Worm (Caenorhabditis elegans) whole organism, early embryonic: Measurements from ENCODE around the gene C07H4.1.

Experiments used
- B0310.2 ChIP-seq: sonication (generic microtip); optimal IDR thresholded peaks from 2 replicates; lab custom pipeline; 2016; ENCODE audit warnings: mild to moderate bottlenecking, missing genetic modification characterization, missing compliant biosample characterization
- F13C5.2 ChIP-seq: sonication (generic microtip); optimal IDR thresholded peaks from 2 replicates; lab custom pipeline; 2017; ENCODE audit warnings: mild to moderate bottlenecking, missing genetic modification characterization, inconsistent platforms, missing compliant biosample characterization
- aly-1 ChIP-seq: sonication (generic microtip); optimal IDR thresholded peaks from 2 replicates; lab custom pipeline; 2016; ENCODE audit warnings: missing genetic modification characterization, missing compliant biosample characterization
- ama-1 ChIP-seq: fragments of 150-350 bp; optimal IDR thresholded peaks from 2 replicates; lab custom pipeline; 2014
- ceh-13 ChIP-seq: fragments of 200-800 bp; sonication (Bioruptor generic); optimal IDR thresholded peaks from 2 replicates; lab custom pipeline; 2018; ENCODE audit warnings: mild to moderate bottlenecking, missing genetic modification characterization, missing compliant biosample characterization
- ceh-36 ChIP-seq: sonication (generic microtip); optimal IDR thresholded peaks from 2 replicates; lab custom pipeline; 2016; ENCODE audit warnings: missing genetic modification characterization, inconsistent platforms, missing compliant biosample characterization
- ets-7 ChIP-seq: sonication (generic microtip); optimal IDR thresholded peaks from 2 replicates; lab custom pipeline; 2016; ENCODE audit warnings: missing genotype, missing genetic modification characterization, missing compliant biosample characterization
- flt-1 ChIP-seq: fragments of 200-800 bp; sonication (Bioruptor generic); IDR thresholded peaks from 2 replicates; pipeline ENCODE4 v1.3.6; 2022; ENCODE audit warnings: missing genetic modification characterization, missing compliant biosample characterization
- hmbx-1 ChIP-seq: sonication (generic microtip); optimal IDR thresholded peaks from 2 replicates; lab custom pipeline; 2016; ENCODE audit warnings: mild to moderate bottlenecking, missing genetic modification characterization, missing compliant biosample characterization
- hmg-4 ChIP-seq: fragments of 200-800 bp; sonication (Bioruptor generic); optimal IDR thresholded peaks from 2 replicates; lab custom pipeline; 2018; ENCODE audit warnings: mild to moderate bottlenecking, missing genetic modification characterization, missing compliant biosample characterization
- hnd-1 ChIP-seq: sonication (generic microtip); optimal IDR thresholded peaks from 2 replicates; lab custom pipeline; 2016; ENCODE audit warnings: missing genetic modification characterization, missing compliant biosample characterization
- pes-1 ChIP-seq: fragments of 200-800 bp; sonication (Bioruptor generic); IDR thresholded peaks from 2 replicates; pipeline ENCODE4 v1.3.6; 2022; ENCODE audit warnings: missing genetic modification reagents, missing genetic modification characterization, missing compliant biosample characterization
- scrt-1 ChIP-seq: fragments of 200-800 bp; sonication (Bioruptor generic); IDR thresholded peaks from 2 replicates; pipeline ENCODE4 v1.3.6; 2022; ENCODE audit warnings: missing genetic modification characterization, missing compliant biosample characterization
- sea-1 ChIP-seq: fragments of 200-800 bp; sonication (Bioruptor generic); conservative IDR thresholded peaks from 2 replicates; pipeline ENCODE4 v1.3.6; 2022; ENCODE audit warnings: missing genetic modification characterization, missing compliant biosample characterization
- tbx-11 ChIP-seq: fragments of 200-800 bp; sonication (Bioruptor generic); IDR thresholded peaks from 2 replicates; pipeline ENCODE4 v1.3.6; 2022; ENCODE audit warnings: missing genetic modification characterization, missing compliant biosample characterization
- tbx-37 ChIP-seq: fragments of 200-800 bp; sonication (Bioruptor generic); conservative IDR thresholded peaks from 2 replicates; pipeline ENCODE4 v1.3.6; 2022; ENCODE audit warnings: missing genetic modification reagents, missing genetic modification characterization, missing compliant biosample characterization
- tra-4 ChIP-seq: sonication (generic microtip); optimal IDR thresholded peaks from 2 replicates; lab custom pipeline; 2017; ENCODE audit warnings: missing genetic modification characterization, missing compliant biosample characterization

C07H4.1 gene

ce11 chrII:9127379-9127778 is 33.9 kb upstream of the C07H4.1 start:
- no peak for TF ChIP-seq ama-1 (lab: Kevin White, UChicago)
- no peak for TF ChIP-seq flt-1 (GFP tag; lab: Robert Waterston, UW)
- no peak for TF ChIP-seq sea-1 (GFP tag; lab: Robert Waterston, UW)
- TF ChIP-seq pes-1 (GFP tag; lab: Robert Waterston, UW), result no peak
- no peak for TF ChIP-seq ceh-36 (tag; lab: Kevin White, UChicago)
- TF ChIP-seq B0310.2 (tag; lab: Kevin White, UChicago), result no peak
- no peak for TF ChIP-seq tbx-11 (GFP tag; lab: Robert Waterston, UW)
- no peak for TF ChIP-seq hmbx-1 (tag; lab: Kevin White, UChicago)
- TF ChIP-seq tbx-37, result no peak
- TF ChIP-seq hmg-4 (GFP tag; lab: Kevin White, UChicago), result no peak
- no peak for TF ChIP-seq F13C5.2 (tag; lab: Kevin White, UChicago)
- no peak for TF ChIP-seq hnd-1
- TF ChIP-seq tra-4 (tag; lab: Kevin White, UChicago), result no peak
- TF ChIP-seq aly-1 (tag; lab: Kevin White, UChicago), result no peak

ce11 chrII:9126965-9127364 is 33.5 kb upstream of the C07H4.1 start:
- no peak for TF ChIP-seq hnd-1

- TF ChIP-seq tra-4 (tag; lab: Kevin White, UChicago) (no peak), hmg-4 (GFP tag; lab: Kevin White, UChicago) (no peak), pes-1 (GFP tag; lab: Robert Waterston, UW) (no peak), scrt-1 (no peak), B0310.2 (tag; lab: Kevin White, UChicago) (no peak), ceh-13 (GFP tag; lab: Kevin White, UChicago) (no peak), aly-1 (tag; lab: Kevin White, UChicago) (no peak), hmbx-1 (tag; lab: Kevin White, UChicago) (no peak), F13C5.2 (tag; lab: Kevin White, UChicago) (no peak), hnd-1 (no peak), tbx-37 (no peak), tbx-11 (GFP tag; lab: Robert Waterston, UW) (no peak), ama-1 (lab: Kevin White, UChicago) (no peak), flt-1 (GFP tag; lab: Robert Waterston, UW) (no peak), ets-7 (tag; lab: Kevin White, UChicago) (no peak), ceh-36 (tag; lab: Kevin White, UChicago) (no peak)
Observed at ce11 chrII:9125007-9125406, 31.5 kb upstream of the C07H4.1 start.

ce11 chrII:9124353-9124752 is 30.9 kb upstream of the C07H4.1 start:
- no peak for TF ChIP-seq tra-4 (tag; lab: Kevin White, UChicago)

ce11 chrII:9120813-9121554 is 27.5 kb upstream of the C07H4.1 start:
- TF ChIP-seq hmbx-1 (tag; lab: Kevin White, UChicago), result no peak
- no peak for TF ChIP-seq flt-1 (GFP tag; lab: Robert Waterston, UW)
- TF ChIP-seq hmg-4 (GFP tag; lab: Kevin White, UChicago), result no peak
- TF ChIP-seq ceh-36 (tag; lab: Kevin White, UChicago), result no peak
- TF ChIP-seq tbx-37, result no peak
- no peak for TF ChIP-seq tbx-11 (GFP tag; lab: Robert Waterston, UW)
- TF ChIP-seq ets-7 (tag; lab: Kevin White, UChicago), result no peak

ce11 chrII:9120329-9120728 is 26.8 kb upstream of the C07H4.1 start:
- TF ChIP-seq tbx-37 (no peak), tra-4 (tag; lab: Kevin White, UChicago) (no peak), pes-1 (GFP tag; lab: Robert Waterston, UW) (no peak), sea-1 (GFP tag; lab: Robert Waterston, UW) (no peak), B0310.2 (tag; lab: Kevin White, UChicago) (no peak), ama-1 (lab: Kevin White, UChicago) (no peak), hmg-4 (GFP tag; lab: Kevin White, UChicago) (no peak), aly-1 (tag; lab: Kevin White, UChicago) (no peak), scrt-1 (no peak), ets-7 (tag; lab: Kevin White, UChicago) (no peak), F13C5.2 (tag; lab: Kevin White, UChicago) (no peak), hnd-1 (no peak), hmbx-1 (tag; lab: Kevin White, UChicago) (no peak), tbx-11 (GFP tag; lab: Robert Waterston, UW) (no peak), flt-1 (GFP tag; lab: Robert Waterston, UW) (no peak), ceh-13 (GFP tag; lab: Kevin White, UChicago) (no peak), ceh-36 (tag; lab: Kevin White, UChicago) (no peak)

ce11 chrII:9117789-9118242 is 24.3 kb upstream of the C07H4.1 start:
- TF ChIP-seq pes-1 (GFP tag; lab: Robert Waterston, UW), result no peak

ce11 chrII:9116404-9116803 is 22.9 kb upstream of the C07H4.1 start:
- TF ChIP-seq pes-1 (GFP tag; lab: Robert Waterston, UW) (no peak), hmbx-1 (tag; lab: Kevin White, UChicago) (no peak), hmg-4 (GFP tag; lab: Kevin White, UChicago) (no peak), tbx-37 (no peak)
